Worm (Caenorhabditis elegans) whole organism, L4 larva: ENCODE results near the gene lurp-3.

Experiments
- D1046.2 ChIP-seq: fragments of 200-800 bp; sonication (Bioruptor generic); IDR thresholded peaks from 2 replicates; pipeline ENCODE4 v1.3.6; 2022; ENCODE audit warnings: missing genetic modification characterization, missing compliant biosample characterization
- F26F4.8 ChIP-seq: fragments of 200-800 bp; sonication (Bioruptor generic); conservative IDR thresholded peaks from 2 replicates; pipeline ENCODE4 v1.3.6; 2022; ENCODE audit warnings: missing genetic modification characterization, missing compliant biosample characterization
- T26A8.4 ChIP-seq: fragments of 200-800 bp; sonication (Bioruptor generic); IDR thresholded peaks from 2 replicates; pipeline ENCODE4 v1.3.6; 2022; ENCODE audit warnings: missing genetic modification characterization, missing compliant biosample characterization
- Y105C5A.15 ChIP-seq: fragments of 200-800 bp; sonication (Bioruptor generic); IDR thresholded peaks from 2 replicates; pipeline ENCODE4 v1.3.6; 2022; ENCODE audit warnings: missing genetic modification characterization, missing compliant biosample characterization
- Y75B8A.6 ChIP-seq: fragments of 200-800 bp; sonication (Bioruptor generic); IDR thresholded peaks from 2 replicates; pipeline ENCODE4 v1.3.6; 2022; ENCODE audit warnings: missing genetic modification reagents, missing genetic modification characterization, missing compliant biosample characterization
- aha-1 ChIP-seq: fragments of 150-350 bp; peaks from one replicate; lab custom pipeline; 2014; ENCODE audit warnings: missing biosample characterization, missing genetic modification characterization
- ama-1 ChIP-seq: fragments of 150-350 bp; optimal IDR thresholded peaks from 2 replicates; lab custom pipeline; 2014; ENCODE audit warnings: inconsistent platforms, mixed read lengths
- attf-4 ChIP-seq: sonication (generic microtip); optimal IDR thresholded peaks from 3 replicates; lab custom pipeline; 2017; ENCODE audit warnings: missing biosample characterization, missing genetic modification characterization
- ceh-20 ChIP-seq: fragments of 200-800 bp; sonication (Bioruptor generic); IDR thresholded peaks from 2 replicates; pipeline ENCODE4 v1.3.6; 2022; ENCODE audit warnings: missing genetic modification reagents, missing genetic modification characterization, missing compliant biosample characterization
- ceh-32 ChIP-seq: sonication (generic microtip); optimal IDR thresholded peaks from 2 replicates; lab custom pipeline; 2016; ENCODE audit warnings: mild to moderate bottlenecking, missing genetic modification characterization, missing compliant biosample characterization; ENCODE audit not compliant: poor library complexity
- ceh-44 ChIP-seq: fragments of 200-800 bp; sonication (Bioruptor generic); IDR thresholded peaks from 2 replicates; pipeline ENCODE4 v1.3.6; 2022; ENCODE audit warnings: missing genetic modification reagents, missing genetic modification characterization, missing compliant biosample characterization
- ceh-82 ChIP-seq: sonication (generic microtip); optimal IDR thresholded peaks from 2 replicates; lab custom pipeline; 2017; ENCODE audit warnings: missing biosample characterization, missing genetic modification characterization
- ces-1 ChIP-seq: fragments of 150-350 bp; sonication (generic microtip); optimal IDR thresholded peaks from 4 replicates; lab custom pipeline; 2014; ENCODE audit warnings: missing biosample characterization, missing genetic modification reagents, missing genetic modification characterization
- ctbp-1 ChIP-seq: fragments of 200-800 bp; sonication (Bioruptor generic); IDR thresholded peaks from 2 replicates; pipeline ENCODE4 v1.3.6; 2022; ENCODE audit warnings: missing genetic modification reagents, missing genetic modification characterization, missing compliant biosample characterization
- daf-16 ChIP-seq, 3 experiments: sonication (generic microtip); optimal IDR thresholded peaks; 2 replicates each; lab custom pipeline; 2016 to 2017; ENCODE audit warnings: missing genetic modification characterization in 3 of 3, missing genetic modification reagents in 3 of 3, mild to moderate bottlenecking in 2 of 3, missing compliant biosample characterization in 2 of 3, missing biosample characterization in 1 of 3, moderate library complexity in 1 of 3
- daf-19 ChIP-seq: fragments of 200-800 bp; sonication (Bioruptor generic); conservative IDR thresholded peaks from 2 replicates; pipeline ENCODE4 v1.3.6; 2022; ENCODE audit warnings: missing genetic modification characterization, missing compliant biosample characterization
- dmd-9 ChIP-seq: fragments of 200-800 bp; sonication (Bioruptor generic); IDR thresholded peaks from 2 replicates; pipeline ENCODE4 v1.3.6; 2022; ENCODE audit warnings: missing genetic modification reagents, missing genetic modification characterization, missing compliant biosample characterization
- dve-1 ChIP-seq: sonication (generic microtip); optimal IDR thresholded peaks from 2 replicates; lab custom pipeline; 2017; ENCODE audit warnings: antibody characterized with exemption, mild to moderate bottlenecking, missing genetic modification characterization, missing compliant biosample characterization; ENCODE audit not compliant: insufficient read depth
- egl-27 ChIP-seq: sonication (generic microtip); optimal IDR thresholded peaks from 3 replicates; lab custom pipeline; 2017; ENCODE audit warnings: missing biosample characterization, missing genetic modification reagents, missing genetic modification characterization
- hlh-11 ChIP-seq: fragments of 200-800 bp; sonication (Bioruptor generic); optimal IDR thresholded peaks from 2 replicates; lab custom pipeline; 2018; ENCODE audit warnings: mild to moderate bottlenecking, missing genetic modification characterization, missing compliant biosample characterization
- hlh-30 ChIP-seq: sonication (generic microtip); optimal IDR thresholded peaks from 2 replicates; lab custom pipeline; 2017; ENCODE audit warnings: antibody characterized with exemption, mild to moderate bottlenecking, missing genetic modification characterization, missing compliant biosample characterization; ENCODE audit not compliant: insufficient read depth
- lim-7 ChIP-seq: fragments of 200-800 bp; sonication (Bioruptor generic); IDR thresholded peaks from 2 replicates; pipeline ENCODE4 v1.3.6; 2022; ENCODE audit warnings: missing genetic modification characterization, missing compliant biosample characterization
- lin-1 ChIP-seq: fragments of 200-800 bp; sonication (Bioruptor generic); IDR thresholded peaks from 2 replicates; pipeline ENCODE4 v1.3.6; 2022; ENCODE audit warnings: missing genetic modification reagents, missing genetic modification characterization, missing compliant biosample characterization
- lin-13 ChIP-seq: fragments of 150-350 bp; optimal IDR thresholded peaks from 2 replicates; lab custom pipeline; 2014; ENCODE audit warnings: missing biosample characterization, missing genetic modification reagents, missing genetic modification characterization
- lin-15B ChIP-seq: fragments of 150-350 bp; sonication (generic microtip); optimal IDR thresholded peaks from 3 replicates; lab custom pipeline; 2014; ENCODE audit warnings: missing biosample characterization, missing genetic modification characterization
- lin-38 ChIP-seq: fragments of 200-800 bp; sonication (Bioruptor generic); IDR thresholded peaks from 2 replicates; pipeline ENCODE4 v1.3.6; 2022; ENCODE audit warnings: missing genetic modification reagents, missing genetic modification characterization, missing compliant biosample characterization
- lir-3 ChIP-seq: sonication (generic microtip); optimal IDR thresholded peaks from 2 replicates; lab custom pipeline; 2016; ENCODE audit warnings: mild to moderate bottlenecking, missing genetic modification characterization, missing compliant biosample characterization
- lsy-2 ChIP-seq, 2 experiments: fragments of 150-350 bp in 1 of 2; sonication (generic microtip) in 1 of 2; optimal IDR thresholded peaks; 2 replicates each; lab custom pipeline; 2014 to 2017; ENCODE audit warnings: missing biosample characterization in 2 of 2, missing genetic modification characterization in 2 of 2
- madf-9 ChIP-seq: fragments of 200-800 bp; sonication (Bioruptor generic); conservative IDR thresholded peaks from 2 replicates; pipeline ENCODE4 v1.3.6; 2022; ENCODE audit warnings: missing genetic modification reagents, missing genetic modification characterization, missing compliant biosample characterization
- mdt-29 ChIP-seq: fragments of 200-800 bp; sonication (Bioruptor generic); IDR thresholded peaks from 2 replicates; pipeline ENCODE4 v1.3.6; 2022; ENCODE audit warnings: missing genetic modification reagents, missing genetic modification characterization, missing compliant biosample characterization
- mep-1 ChIP-seq: fragments of 150-350 bp; sonication (generic microtip); optimal IDR thresholded peaks from 3 replicates; lab custom pipeline; 2014; ENCODE audit warnings: missing biosample characterization, missing genetic modification characterization
- mxl-3 ChIP-seq: fragments of 200-800 bp; sonication (Bioruptor generic); optimal IDR thresholded peaks from 2 replicates; lab custom pipeline; 2018; ENCODE audit warnings: mild to moderate bottlenecking, missing genetic modification characterization, missing compliant biosample characterization
- nhr-102 ChIP-seq: sonication (generic microtip); optimal IDR thresholded peaks from 2 replicates; lab custom pipeline; 2016; ENCODE audit warnings: mild to moderate bottlenecking, missing genetic modification characterization, moderate library complexity, missing compliant biosample characterization
- nhr-48 ChIP-seq: sonication (generic microtip); optimal IDR thresholded peaks from 2 replicates; lab custom pipeline; 2016; ENCODE audit warnings: mild to moderate bottlenecking, missing genetic modification characterization, missing compliant biosample characterization
- nhr-76 ChIP-seq: fragments of 150-350 bp; optimal IDR thresholded peaks from 2 replicates; lab custom pipeline; 2014; ENCODE audit warnings: missing biosample characterization, missing genetic modification characterization
- nhr-77 ChIP-seq: fragments of 150-350 bp; optimal IDR thresholded peaks from 2 replicates; lab custom pipeline; 2014; ENCODE audit warnings: missing biosample characterization, missing genetic modification characterization
- pqm-1 ChIP-seq: sonication (generic microtip); optimal IDR thresholded peaks from 2 replicates; lab custom pipeline; 2017; ENCODE audit warnings: missing biosample characterization, missing genetic modification characterization
- sdz-12 ChIP-seq: fragments of 200-800 bp; sonication (Bioruptor generic); optimal IDR thresholded peaks from 2 replicates; lab custom pipeline; 2018; ENCODE audit warnings: mild to moderate bottlenecking, missing genetic modification characterization, missing compliant biosample characterization
- set-16 ChIP-seq: fragments of 200-800 bp; sonication (Bioruptor generic); IDR thresholded peaks from 2 replicates; pipeline ENCODE4 v1.3.6; 2022; ENCODE audit warnings: missing genetic modification reagents, missing genetic modification characterization, missing compliant biosample characterization
- snpc-1.2 ChIP-seq: fragments of 200-800 bp; sonication (Bioruptor generic); IDR thresholded peaks from 2 replicates; pipeline ENCODE4 v1.3.6; 2022; ENCODE audit warnings: missing genetic modification reagents, missing genetic modification characterization, missing compliant biosample characterization
- spr-1 ChIP-seq: sonication (generic microtip); optimal IDR thresholded peaks from 2 replicates; lab custom pipeline; 2016; ENCODE audit warnings: mild to moderate bottlenecking, missing genetic modification characterization, missing compliant biosample characterization
- spr-3 ChIP-seq: fragments of 200-800 bp; sonication (Bioruptor generic); optimal IDR thresholded peaks from 2 replicates; lab custom pipeline; 2018; ENCODE audit warnings: mild to moderate bottlenecking, missing genetic modification characterization, missing compliant biosample characterization
- unc-39 ChIP-seq: sonication (generic microtip); optimal IDR thresholded peaks from 2 replicates; lab custom pipeline; 2017; ENCODE audit warnings: missing biosample characterization, missing genetic modification characterization
- zag-1 ChIP-seq: fragments of 150-350 bp; optimal IDR thresholded peaks from 2 replicates; lab custom pipeline; 2014; ENCODE audit warnings: missing biosample characterization, missing genetic modification characterization
- zfp-3 ChIP-seq: fragments of 200-800 bp; sonication (Bioruptor generic); conservative IDR thresholded peaks from 2 replicates; pipeline ENCODE4 v1.3.6; 2022; ENCODE audit warnings: missing genetic modification reagents, missing genetic modification characterization, missing compliant biosample characterization
- ztf-7 ChIP-seq: fragments of 150-350 bp; optimal IDR thresholded peaks from 2 replicates; lab custom pipeline; 2014; ENCODE audit warnings: missing biosample characterization, missing genetic modification characterization

lurp-3 gene

ce11 chrV:13409089-13409488 is 46.5 kb upstream of the lurp-3 start (continued):
- no peak for TF ChIP-seq ceh-20
- peak; percentile 51 for TF ChIP-seq lin-38
- no peak for TF ChIP-seq unc-39 (tag; lab: Kevin White, UChicago)

- TF ChIP-seq D1046.2 (GFP tag; lab: Robert Waterston, UW) (no peak), mxl-3 (peak; percentile 74), hlh-11 (tag; lab: Kevin White, UChicago) (peak; percentile 19), nhr-48 (peak; percentile 40)
Observed at ce11 chrV:13410688-13411087, 44.9 kb upstream of the lurp-3 start, which contains the start of gene F53F1.4. Gene F53F1.4, plus strand, starts transcription at chrV:13411077.

ce11 chrV:13411225-13411991 is 44.1 kb upstream of the lurp-3 start:
- TF ChIP-seq ceh-44 (GFP tag; lab: Robert Waterston, UW) (no peak), daf-19 (no peak), ama-1 (lab: Kevin White, UChicago) (peak; percentile 35), dve-1 (tag; lab: Kevin White, UChicago) (no peak), lin-1 (GFP tag; lab: Robert Waterston, UW) (no peak), zfp-3 (GFP tag; lab: Robert Waterston, UW) (no peak), T26A8.4 (GFP tag; lab: Robert Waterston, UW) (peak; percentile 47; the same call in 1 of the 2 replicates), ces-1 (no peak), lsy-2 (tag; optimal IDR thresholded peaks at IDR 0.05; lab: Kevin White, UChicago) (no peak), lin-13 (GFP tag; lab: Kevin White, UChicago) (peak; percentile 38), mdt-29 (GFP tag; lab: Robert Waterston, UW) (no peak), Y105C5A.15 (GFP tag; lab: Robert Waterston, UW) (no peak), zag-1 (no peak), sdz-12 (no peak), mep-1 (peak; percentile 17), spr-1 (peak; percentile 36), madf-9 (no peak), attf-4 (tag; lab: Kevin White, UChicago) (no peak), nhr-77 (tag; lab: Kevin White, UChicago) (no peak), mxl-3 (peak; percentile 2), lin-15B (tag; lab: Kevin White, UChicago) (no peak), hlh-30 (no peak), ceh-20 (no peak; the same call in 1 of the 2 replicates), snpc-1.2 (GFP tag; lab: Robert Waterston, UW) (0 out of 2 replicates have a peak, but pooled peaks have one; percentile 13), F26F4.8 (GFP tag; lab: Robert Waterston, UW) (no peak), egl-27 (tag; lab: Kevin White, UChicago) (no peak), lin-38 (peak; percentile 12; the same call in 1 of the 2 replicates), lim-7 (GFP tag; lab: Robert Waterston, UW) (no peak), aha-1 (tag; lab: Kevin White, UChicago) (no peak), ztf-7 (no peak), ceh-32 (tag; lab: Kevin White, UChicago) (no peak), dmd-9 (GFP tag; lab: Robert Waterston, UW) (no peak), lir-3 (tag; lab: Kevin White, UChicago) (no peak), ceh-82 (tag; lab: Kevin White, UChicago) (no peak), nhr-102 (tag; lab: Kevin White, UChicago) (no peak), set-16 (GFP tag; lab: Robert Waterston, UW) (peak; percentile 97), ctbp-1 (GFP tag; lab: Robert Waterston, UW) (0 out of 2 replicates have a peak, but pooled peaks have one; percentile 40), pqm-1 (tag; lab: Kevin White, UChicago) (no peak), daf-16 (GFP tag; optimal IDR thresholded peaks at IDR 0.05; lab: Kevin White, UChicago) (no peak), daf-16 (tag; optimal IDR thresholded peaks at IDR 0.05; lab: Kevin White, UChicago) (no peak), spr-3 (no peak), Y75B8A.6 (GFP tag; lab: Robert Waterston, UW) (no peak), nhr-76 (tag; lab: Kevin White, UChicago) (no peak)
